Fruit fly (Drosophila melanogaster) whole organism, wandering third instar larva: Measurements from ENCODE around the gene Myo28B1.

Experiments used
- Abd-B ChIP-seq: fragments of >200 bp; optimal IDR thresholded peaks from 2 replicates; lab custom pipeline; 2017; ENCODE audit warnings: missing biosample characterization, missing genetic modification characterization
- CG32264 ChIP-seq: fragments of 200-800 bp; sonication (Bioruptor generic); optimal IDR thresholded peaks from 2 replicates; lab custom pipeline; 2016; ENCODE audit warnings: missing biosample characterization, missing genetic modification characterization
- CG9705 ChIP-seq: fragments of 200-800 bp; sonication (Bioruptor generic); optimal IDR thresholded peaks from 2 replicates; lab custom pipeline; 2018; ENCODE audit warnings: missing biosample characterization, mild to moderate bottlenecking, missing genetic modification characterization
- CrebA ChIP-seq: fragments of 200-800 bp; sonication (Bioruptor generic); optimal IDR thresholded peaks from 2 replicates; lab custom pipeline; 2016; ENCODE audit warnings: missing biosample characterization, mild to moderate bottlenecking, missing genetic modification characterization, borderline replicate concordance
- GATAd ChIP-seq: sonication (Bioruptor generic); optimal IDR thresholded peaks from 2 replicates; lab custom pipeline; 2016; ENCODE audit warnings: missing biosample characterization, missing genetic modification characterization
- HLH106 ChIP-seq: fragments of 200-800 bp; optimal IDR thresholded peaks from 3 replicates; lab custom pipeline; 2019; ENCODE audit warnings: missing biosample characterization, mild to moderate bottlenecking, missing genetic modification characterization, moderate library complexity
- Hnf4 ChIP-seq: fragments of 200-800 bp; sonication (Bioruptor generic); optimal IDR thresholded peaks from 2 replicates; lab custom pipeline; 2016; ENCODE audit warnings: missing biosample characterization, mild to moderate bottlenecking, missing genetic modification characterization
- Hr78 ChIP-seq: fragments of >200 bp; optimal IDR thresholded peaks from 2 replicates; lab custom pipeline; 2017; ENCODE audit warnings: missing biosample characterization, missing genetic modification characterization
- Hr83 ChIP-seq: fragments of 200-300 bp; sonication (Bioruptor generic); optimal IDR thresholded peaks from 2 replicates; lab custom pipeline; 2016; ENCODE audit warnings: missing biosample characterization, mild to moderate bottlenecking, missing genetic modification characterization, moderate library complexity; ENCODE audit not compliant: poor library complexity, severe bottlenecking
- Jra ChIP-seq: sonication (Bioruptor generic); optimal IDR thresholded peaks from 2 replicates; lab custom pipeline; 2016; ENCODE audit warnings: missing biosample characterization, missing genetic modification characterization
- Myc ChIP-seq: fragments of >200 bp; optimal IDR thresholded peaks from 2 replicates; lab custom pipeline; 2017
- N ChIP-seq: fragments of >200 bp; optimal IDR thresholded peaks from 2 replicates; lab custom pipeline; 2018; ENCODE audit warnings: missing biosample characterization, missing external identifiers, missing genetic modification characterization
- OdsH ChIP-seq: fragments of 200-800 bp; sonication (Bioruptor generic); optimal IDR thresholded peaks from 2 replicates; lab custom pipeline; 2016; ENCODE audit warnings: missing biosample characterization, mild to moderate bottlenecking, missing genetic modification characterization
- Rel ChIP-seq, 2 experiments: fragments of 200-800 bp; sonication (Bioruptor generic) in 1 of 2; optimal IDR thresholded peaks; 2 replicates in 1 of 2; 3 replicates in 1 of 2; lab custom pipeline; 2016 to 2019; ENCODE audit warnings: mild to moderate bottlenecking in 2 of 2, missing biosample characterization in 2 of 2, missing genetic modification characterization in 2 of 2, moderate library complexity in 1 of 2
- Sp1 ChIP-seq: fragments of 200-800 bp; sonication (Bioruptor generic); optimal IDR thresholded peaks from 3 replicates; lab custom pipeline; 2019; ENCODE audit warnings: missing biosample characterization, mild to moderate bottlenecking, missing genetic modification characterization, moderate library complexity
- br ChIP-seq: fragments of 200-800 bp; sonication (Bioruptor generic); optimal IDR thresholded peaks from 2 replicates; lab custom pipeline; 2016; ENCODE audit warnings: missing biosample characterization, missing genetic modification characterization
- brk ChIP-seq: fragments of 200-800 bp; sonication (Bioruptor generic); optimal IDR thresholded peaks from 2 replicates; lab custom pipeline; 2016; ENCODE audit warnings: missing biosample characterization, mild to moderate bottlenecking, missing genetic modification characterization
- dl ChIP-seq, 2 experiments: fragments of 175-275, 200-275 bp in 1 of 2; fragments of 200-275 bp in 1 of 2; sonication (Bioruptor generic); optimal IDR thresholded peaks; lab custom pipeline; 2018; ENCODE audit warnings: mild to moderate bottlenecking in 2 of 2, missing biosample characterization in 2 of 2, missing genetic modification characterization in 2 of 2, moderate library complexity in 2 of 2; ENCODE audit not compliant: partially characterized antibody in 2 of 2, insufficient read depth in 1 of 2
- dsf ChIP-seq: sonication (Bioruptor generic); optimal IDR thresholded peaks from 2 replicates; lab custom pipeline; 2016; ENCODE audit warnings: missing biosample characterization, missing genetic modification characterization, borderline replicate concordance
- ey ChIP-seq: fragments of 200-800 bp; sonication (Bioruptor generic); optimal IDR thresholded peaks from 2 replicates; lab custom pipeline; 2016; ENCODE audit warnings: missing biosample characterization, missing genetic modification characterization
- foxo ChIP-seq, 2 experiments: fragments of 200-800 bp; sonication (Bioruptor generic); optimal IDR thresholded peaks; 2 replicates in 1 of 2; 3 replicates in 1 of 2; lab custom pipeline; 2016 to 2017; ENCODE audit warnings: missing biosample characterization in 2 of 2, missing genetic modification characterization in 2 of 2
- fru ChIP-seq: fragments of 200-800 bp; sonication (Bioruptor generic); optimal IDR thresholded peaks from 3 replicates; lab custom pipeline; 2016; ENCODE audit warnings: missing biosample characterization, mild to moderate bottlenecking, missing genetic modification characterization
- h ChIP-seq: fragments of 200-800 bp; sonication (Bioruptor generic); optimal IDR thresholded peaks from 3 replicates; lab custom pipeline; 2016; ENCODE audit warnings: missing biosample characterization, mild to moderate bottlenecking, missing genetic modification characterization
- lola ChIP-seq: fragments of >200 bp; optimal IDR thresholded peaks from 2 replicates; lab custom pipeline; 2017; ENCODE audit warnings: missing biosample characterization, missing genetic modification characterization
- pan ChIP-seq: fragments of >200 bp; optimal IDR thresholded peaks from 2 replicates; lab custom pipeline; 2017
- sage ChIP-seq: fragments of 200-800 bp; sonication (Bioruptor generic); optimal IDR thresholded peaks from 2 replicates; lab custom pipeline; 2016; ENCODE audit warnings: missing biosample characterization, mild to moderate bottlenecking, missing genetic modification characterization
- tai ChIP-seq: sonication (Bioruptor generic); optimal IDR thresholded peaks from 2 replicates; lab custom pipeline; 2016; ENCODE audit warnings: missing biosample characterization, missing genetic modification characterization
- woc ChIP-seq: sonication (Bioruptor generic); optimal IDR thresholded peaks from 2 replicates; lab custom pipeline; 2016; ENCODE audit warnings: missing biosample characterization, mild to moderate bottlenecking, missing genetic modification characterization

Gene Myo28B1

dm6 chr2L:7680298-7680697 is 14.5 kb downstream of the Myo28B1 start:
- no peak for TF ChIP-seq GATAd (GFP tag; lab: Kevin White, UChicago)
- no peak for TF ChIP-seq pan (lab: Kevin White, UChicago)
- TF ChIP-seq Sp1 (GFP tag; lab: Kevin White, UChicago) = no peak
- no peak for TF ChIP-seq Myc
- no peak for TF ChIP-seq CG9705
- TF ChIP-seq OdsH (GFP tag; lab: Kevin White, UChicago) = no peak
- TF ChIP-seq Hnf4 = no peak
- TF ChIP-seq woc = no peak
- TF ChIP-seq CG32264 (GFP tag; lab: Kevin White, UChicago) = no peak
- TF ChIP-seq sage (GFP tag; lab: Kevin White, UChicago) = no peak
- TF ChIP-seq Jra = no peak
- no peak for TF ChIP-seq fru
- TF ChIP-seq h (GFP tag; lab: Kevin White, UChicago) = no peak
- TF ChIP-seq tai (GFP tag; lab: Kevin White, UChicago) = no peak

dm6 chr2L:7685290-7685689 is 19.4 kb downstream of the Myo28B1 start:
- TF ChIP-seq h (GFP tag; lab: Kevin White, UChicago) (peak; percentile 69), CG32264 (GFP tag; lab: Kevin White, UChicago) (no peak), Sp1 (GFP tag; lab: Kevin White, UChicago) (no peak), CrebA (peak; percentile 50), Rel (GFP tag; optimal IDR thresholded peaks at IDR 0.05; lab: Kevin White, UChicago) (no peak), Rel (tag; optimal IDR thresholded peaks at IDR 0.05; lab: Kevin White, UChicago) (peak; percentile 35)
- TF ChIP-seq, all 38 proteins: peak for 3

dm6 chr2L:7690449-7690848 is 24.6 kb downstream of the Myo28B1 start:
- no peak for TF ChIP-seq Myc
- no peak for TF ChIP-seq CrebA
- TF ChIP-seq OdsH (GFP tag; lab: Kevin White, UChicago) = no peak
- TF ChIP-seq HLH106 (tag; lab: Kevin White, UChicago) = no peak
- no peak for TF ChIP-seq Sp1 (GFP tag; lab: Kevin White, UChicago)
- TF ChIP-seq N (GFP tag; lab: Kevin White, UChicago) = no peak
- TF ChIP-seq Hr78 (GFP tag; lab: Kevin White, UChicago) = no peak
- TF ChIP-seq pan (lab: Kevin White, UChicago) = no peak
- TF ChIP-seq h (GFP tag; lab: Kevin White, UChicago) = no peak
- no peak for TF ChIP-seq dl (GFP tag; optimal IDR thresholded peaks at IDR 0.05; lab: Kevin White, UChicago; ENCODE audit: insufficient read depth in 1 of 2, partially characterized antibody in 2 of 2)
- TF ChIP-seq CG9705 = no peak
- no peak for TF ChIP-seq lola (GFP tag; lab: Kevin White, UChicago)
- no peak for TF ChIP-seq br (GFP tag; lab: Kevin White, UChicago)
- TF ChIP-seq brk = no peak
- no peak for TF ChIP-seq Abd-B (GFP tag; lab: Kevin White, UChicago)

dm6 chr2L:7690961-7691360 is 25.1 kb downstream of the Myo28B1 start, which contains the start of gene CG18585:
Gene CG18585, minus strand, starts transcription at chr2L:7691061.
- TF ChIP-seq HLH106 (tag; lab: Kevin White, UChicago) = no peak
- no peak for TF ChIP-seq Hr83
- no peak for TF ChIP-seq tai (GFP tag; lab: Kevin White, UChicago)
- TF ChIP-seq lola (GFP tag; lab: Kevin White, UChicago) = no peak
- no peak for TF ChIP-seq OdsH (GFP tag; lab: Kevin White, UChicago)
- TF ChIP-seq dsf (GFP tag; lab: Kevin White, UChicago) = no peak
- TF ChIP-seq CrebA = no peak
- TF ChIP-seq h (GFP tag; lab: Kevin White, UChicago) = no peak
- no peak for TF ChIP-seq dl (GFP tag; optimal IDR thresholded peaks at IDR 0.05; lab: Kevin White, UChicago; ENCODE audit: insufficient read depth in 1 of 2, partially characterized antibody in 2 of 2)
- TF ChIP-seq Jra = no peak
- TF ChIP-seq Sp1 (GFP tag; lab: Kevin White, UChicago) = no peak
- TF ChIP-seq ey (GFP tag; lab: Kevin White, UChicago) = no peak
- no peak for TF ChIP-seq Abd-B (GFP tag; lab: Kevin White, UChicago)
- TF ChIP-seq foxo (GFP tag; optimal IDR thresholded peaks at IDR 0.05; lab: Kevin White, UChicago) = no peak
- no peak for TF ChIP-seq Rel (GFP tag; optimal IDR thresholded peaks at IDR 0.05; lab: Kevin White, UChicago)
- no peak for TF ChIP-seq Rel (tag; optimal IDR thresholded peaks at IDR 0.05; lab: Kevin White, UChicago)
- TF ChIP-seq woc = no peak

- no peak for TF ChIP-seq N (GFP tag; lab: Kevin White, UChicago)
- no peak for TF ChIP-seq brk
- TF ChIP-seq, all 38 proteins: peak for 0
These were observed 26.8 kb downstream of the Myo28B1 start, which contains the start of the genes CG7025 and CG43235 for dm6 chr2L:7692583-7693080. Gene CG7025, minus strand, starts transcription at chr2L:7692683. Gene CG43235, plus strand, starts transcription at chr2L:7693030.
